Worm (Caenorhabditis elegans) whole organism, L4/young adult: ENCODE results near the gene cut-4.

ENCODE experiments used
- W03F9.2 ChIP-seq: fragments of 150-350 bp; optimal IDR thresholded peaks from 2 replicates; lab custom pipeline; 2014; ENCODE audit warnings: missing biosample characterization, missing genetic modification characterization
- dao-5 ChIP-seq: sonication (generic microtip); optimal IDR thresholded peaks from 2 replicates; lab custom pipeline; 2016; ENCODE audit warnings: missing genotype, missing genetic modification characterization, moderate library complexity, missing compliant biosample characterization
- him-1 ChIP-seq: sonication (generic microtip); optimal IDR thresholded peaks from 2 replicates; lab custom pipeline; 2016; ENCODE audit warnings: missing genotype, missing genetic modification reagents, missing genetic modification characterization, missing compliant biosample characterization

ce11 chrII:10421941-10422340, 14.0 kb upstream of the cut-4 start, which contains the start of gene frpr-21:
- no peak for TF ChIP-seq him-1 (tag; lab: Kevin White, UChicago)
- TF ChIP-seq W03F9.2 (tag; lab: Kevin White, UChicago) = no peak
- TF ChIP-seq dao-5 (tag; lab: Kevin White, UChicago) = no peak
